Fruit fly (Drosophila melanogaster) whole organism: ENCODE data around the gene Cdc7.

Experiments used
- CG8478 ChIP-seq: fragments of >200 bp; optimal IDR thresholded peaks from 2 replicates; lab custom pipeline; 2018; ENCODE audit warnings: inconsistent platforms
- Dll ChIP-seq: fragments of >200 bp; optimal IDR thresholded peaks from 2 replicates; lab custom pipeline; 2017
- psq ChIP-seq: fragments of >200 bp; optimal IDR thresholded peaks from 2 replicates; lab custom pipeline; 2017
- usp ChIP-seq: fragments of >200 bp; optimal IDR thresholded peaks from 2 replicates; lab custom pipeline; 2017; ENCODE audit warnings: missing biosample characterization, missing genetic modification characterization, mixed read lengths

- TF ChIP-seq CG8478 (no peak), Dll (lab: Kevin White, UChicago) (no peak), usp (GFP tag; lab: Kevin White, UChicago) (no peak), psq (lab: Kevin White, UChicago) (no peak)
These were observed 32.8 kb upstream of the Cdc7 start for dm6 chrX:6621566-6622006.
